Worm (Caenorhabditis elegans) whole organism, L4/young adult: ENCODE measurements around the gene srr-6.

Source experiments
- W03F9.2 ChIP-seq: fragments of 150-350 bp; optimal IDR thresholded peaks from 2 replicates; lab custom pipeline; 2014; ENCODE audit warnings: missing biosample characterization, missing genetic modification characterization
- dao-5 ChIP-seq: sonication (generic microtip); optimal IDR thresholded peaks from 2 replicates; lab custom pipeline; 2016; ENCODE audit warnings: missing genotype, missing genetic modification characterization, moderate library complexity, missing compliant biosample characterization
- him-1 ChIP-seq: sonication (generic microtip); optimal IDR thresholded peaks from 2 replicates; lab custom pipeline; 2016; ENCODE audit warnings: missing genotype, missing genetic modification reagents, missing genetic modification characterization, missing compliant biosample characterization

DNA sequence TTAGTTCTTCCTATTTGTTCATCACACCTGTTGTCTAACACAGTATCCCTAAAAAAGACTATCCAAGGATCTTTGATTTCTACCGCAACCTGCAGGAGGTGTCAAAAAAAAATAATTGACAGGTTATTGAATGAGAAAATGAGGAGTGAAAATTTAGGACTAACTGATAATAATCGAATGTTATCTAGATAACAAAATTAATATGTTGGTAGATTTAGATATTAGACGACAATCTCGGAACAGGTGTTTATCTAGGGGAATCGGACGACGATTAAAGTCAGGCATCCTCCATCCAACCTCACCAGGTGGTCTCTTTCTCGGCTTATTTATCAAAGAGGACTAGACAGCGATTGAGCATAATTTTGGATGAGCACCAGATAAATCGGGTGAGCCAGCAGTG is 43.8 kb upstream of the srr-6 start:
- no peak for TF ChIP-seq him-1 (tag; lab: Kevin White, UChicago)
- no peak for TF ChIP-seq W03F9.2 (tag; lab: Kevin White, UChicago)
- TF ChIP-seq dao-5 (tag; lab: Kevin White, UChicago): no peak
